Worm (Caenorhabditis elegans) whole organism, L4 larva: ENCODE measurements around the gene Y39A3A.2.
A peak's percentile ranks its signal among the peaks of the same experiment; 100 is the strongest.

Experiments used
- D1046.2 ChIP-seq: fragments of 200-800 bp; sonication (Bioruptor generic); IDR thresholded peaks from 2 replicates; pipeline ENCODE4 v1.3.6; 2022; ENCODE audit warnings: missing genetic modification characterization, missing compliant biosample characterization
- F26F4.8 ChIP-seq: fragments of 200-800 bp; sonication (Bioruptor generic); conservative IDR thresholded peaks from 2 replicates; pipeline ENCODE4 v1.3.6; 2022; ENCODE audit warnings: missing genetic modification characterization, missing compliant biosample characterization
- R02D3.7 ChIP-seq: fragments of 150-350 bp; sonication (generic microtip); optimal IDR thresholded peaks from 3 replicates; lab custom pipeline; 2014; ENCODE audit warnings: missing biosample characterization, missing genetic modification characterization
- T20F7.1 ChIP-seq: fragments of 200-800 bp; sonication (Bioruptor generic); optimal IDR thresholded peaks from 2 replicates; lab custom pipeline; 2018; ENCODE audit warnings: mild to moderate bottlenecking, missing genetic modification characterization, missing compliant biosample characterization
- T26A8.4 ChIP-seq: fragments of 200-800 bp; sonication (Bioruptor generic); IDR thresholded peaks from 2 replicates; pipeline ENCODE4 v1.3.6; 2022; ENCODE audit warnings: missing genetic modification characterization, missing compliant biosample characterization
- Y105C5A.15 ChIP-seq: fragments of 200-800 bp; sonication (Bioruptor generic); IDR thresholded peaks from 2 replicates; pipeline ENCODE4 v1.3.6; 2022; ENCODE audit warnings: missing genetic modification characterization, missing compliant biosample characterization
- Y75B8A.6 ChIP-seq: fragments of 200-800 bp; sonication (Bioruptor generic); IDR thresholded peaks from 2 replicates; pipeline ENCODE4 v1.3.6; 2022; ENCODE audit warnings: missing genetic modification reagents, missing genetic modification characterization, missing compliant biosample characterization
- ZK337.2 ChIP-seq: fragments of 200-800 bp; sonication (Bioruptor generic); IDR thresholded peaks from 2 replicates; pipeline ENCODE4 v1.3.6; 2022; ENCODE audit warnings: missing genetic modification reagents, missing genetic modification characterization, missing compliant biosample characterization
- arid-1 ChIP-seq: fragments of 200-800 bp; sonication (Bioruptor generic); conservative IDR thresholded peaks from 2 replicates; pipeline ENCODE4 v1.3.6; 2022; ENCODE audit warnings: missing genetic modification reagents, missing genetic modification characterization, missing compliant biosample characterization
- ceh-44 ChIP-seq: fragments of 200-800 bp; sonication (Bioruptor generic); IDR thresholded peaks from 2 replicates; pipeline ENCODE4 v1.3.6; 2022; ENCODE audit warnings: missing genetic modification reagents, missing genetic modification characterization, missing compliant biosample characterization
- ceh-82 ChIP-seq: sonication (generic microtip); optimal IDR thresholded peaks from 2 replicates; lab custom pipeline; 2017; ENCODE audit warnings: missing biosample characterization, missing genetic modification characterization
- ces-1 ChIP-seq: fragments of 150-350 bp; sonication (generic microtip); optimal IDR thresholded peaks from 4 replicates; lab custom pipeline; 2014; ENCODE audit warnings: missing biosample characterization, missing genetic modification reagents, missing genetic modification characterization
- cey-2 ChIP-seq: sonication (generic microtip); optimal IDR thresholded peaks from 3 replicates; lab custom pipeline; 2017; ENCODE audit warnings: missing genetic modification characterization, mild to moderate bottlenecking, missing compliant biosample characterization, antibody characterized with exemption, borderline replicate concordance; ENCODE audit not compliant: insufficient read depth
- ctbp-1 ChIP-seq: fragments of 200-800 bp; sonication (Bioruptor generic); IDR thresholded peaks from 2 replicates; pipeline ENCODE4 v1.3.6; 2022; ENCODE audit warnings: missing genetic modification reagents, missing genetic modification characterization, missing compliant biosample characterization
- daf-16 ChIP-seq, 3 experiments: sonication (generic microtip); optimal IDR thresholded peaks; 2 replicates each; lab custom pipeline; 2016 to 2017; ENCODE audit warnings: missing genetic modification characterization in 3 of 3, missing genetic modification reagents in 3 of 3, mild to moderate bottlenecking in 2 of 3, missing compliant biosample characterization in 2 of 3, missing biosample characterization in 1 of 3, moderate library complexity in 1 of 3
- daf-19 ChIP-seq: fragments of 200-800 bp; sonication (Bioruptor generic); conservative IDR thresholded peaks from 2 replicates; pipeline ENCODE4 v1.3.6; 2022; ENCODE audit warnings: missing genetic modification characterization, missing compliant biosample characterization
- daf-8 ChIP-seq: fragments of 200-800 bp; sonication (Bioruptor generic); IDR thresholded peaks from 2 replicates; pipeline ENCODE4 v1.3.6; 2022; ENCODE audit warnings: missing genetic modification characterization, missing compliant biosample characterization
- dmd-6 ChIP-seq: fragments of 200-800 bp; sonication (Bioruptor generic); IDR thresholded peaks from 2 replicates; pipeline ENCODE4 v1.3.6; 2022; ENCODE audit warnings: missing genetic modification reagents, missing genetic modification characterization, missing compliant biosample characterization
- dpl-1 ChIP-seq: fragments of 150-350 bp; optimal IDR thresholded peaks from 2 replicates; lab custom pipeline; 2014; ENCODE audit warnings: missing biosample characterization, missing genetic modification reagents, missing genetic modification characterization
- duxl-1 ChIP-seq: sonication (generic microtip); optimal IDR thresholded peaks from 2 replicates; lab custom pipeline; 2016; ENCODE audit warnings: mild to moderate bottlenecking, missing genetic modification characterization, moderate library complexity, missing compliant biosample characterization; ENCODE audit not compliant: poor library complexity
- egl-43 ChIP-seq: fragments of 200-800 bp; sonication (Bioruptor generic); IDR thresholded peaks from 2 replicates; pipeline ENCODE4 v1.3.6; 2022; ENCODE audit warnings: missing genetic modification reagents, missing genetic modification characterization, missing compliant biosample characterization
- hlh-30 ChIP-seq: sonication (generic microtip); optimal IDR thresholded peaks from 2 replicates; lab custom pipeline; 2017; ENCODE audit warnings: antibody characterized with exemption, mild to moderate bottlenecking, missing genetic modification characterization, missing compliant biosample characterization; ENCODE audit not compliant: insufficient read depth
- lim-7 ChIP-seq: fragments of 200-800 bp; sonication (Bioruptor generic); IDR thresholded peaks from 2 replicates; pipeline ENCODE4 v1.3.6; 2022; ENCODE audit warnings: missing genetic modification characterization, missing compliant biosample characterization
- lin-1 ChIP-seq: fragments of 200-800 bp; sonication (Bioruptor generic); IDR thresholded peaks from 2 replicates; pipeline ENCODE4 v1.3.6; 2022; ENCODE audit warnings: missing genetic modification reagents, missing genetic modification characterization, missing compliant biosample characterization
- lin-13 ChIP-seq: fragments of 150-350 bp; optimal IDR thresholded peaks from 2 replicates; lab custom pipeline; 2014; ENCODE audit warnings: missing biosample characterization, missing genetic modification reagents, missing genetic modification characterization
- lin-29 ChIP-seq: fragments of 200-800 bp; sonication (Bioruptor generic); IDR thresholded peaks from 2 replicates; pipeline ENCODE4 v1.3.6; 2022; ENCODE audit warnings: missing genetic modification reagents, missing genetic modification characterization, missing compliant biosample characterization
- madf-5 ChIP-seq, 2 experiments: fragments of 200-800 bp; sonication (Bioruptor generic); IDR thresholded peaks; 2 replicates each; pipeline ENCODE4 v1.3.6; 2022; ENCODE audit warnings: missing compliant biosample characterization in 2 of 2, missing genetic modification characterization in 2 of 2
- mep-1 ChIP-seq: fragments of 150-350 bp; sonication (generic microtip); optimal IDR thresholded peaks from 3 replicates; lab custom pipeline; 2014; ENCODE audit warnings: missing biosample characterization, missing genetic modification characterization
- mxl-2 ChIP-seq: fragments of 200-800 bp; sonication (Bioruptor generic); conservative IDR thresholded peaks from 2 replicates; pipeline ENCODE4 v1.3.6; 2022; ENCODE audit warnings: missing genetic modification reagents, missing genetic modification characterization, missing compliant biosample characterization
- pqm-1 ChIP-seq: sonication (generic microtip); optimal IDR thresholded peaks from 2 replicates; lab custom pipeline; 2017; ENCODE audit warnings: missing biosample characterization, missing genetic modification characterization
- rbr-2 ChIP-seq: sonication (generic microtip); optimal IDR thresholded peaks from 2 replicates; lab custom pipeline; 2016; ENCODE audit warnings: missing genotype, missing genetic modification characterization, missing compliant biosample characterization
- saeg-2 ChIP-seq: fragments of 200-800 bp; sonication (Bioruptor generic); IDR thresholded peaks from 2 replicates; pipeline ENCODE4 v1.3.6; 2022; ENCODE audit warnings: missing genetic modification reagents, missing genetic modification characterization, missing compliant biosample characterization
- snpc-1.2 ChIP-seq: fragments of 200-800 bp; sonication (Bioruptor generic); IDR thresholded peaks from 2 replicates; pipeline ENCODE4 v1.3.6; 2022; ENCODE audit warnings: missing genetic modification reagents, missing genetic modification characterization, missing compliant biosample characterization
- spr-1 ChIP-seq: sonication (generic microtip); optimal IDR thresholded peaks from 2 replicates; lab custom pipeline; 2016; ENCODE audit warnings: mild to moderate bottlenecking, missing genetic modification characterization, missing compliant biosample characterization
- tag-97 ChIP-seq: fragments of 200-800 bp; sonication (Bioruptor generic); IDR thresholded peaks from 2 replicates; pipeline ENCODE4 v1.3.6; 2022; ENCODE audit warnings: missing genetic modification characterization, missing compliant biosample characterization
- tra-1 ChIP-seq: fragments of 200-800 bp; sonication (Bioruptor generic); IDR thresholded peaks from 2 replicates; pipeline ENCODE4 v1.3.6; 2022; ENCODE audit warnings: missing genetic modification reagents, missing genetic modification characterization, missing compliant biosample characterization
- unc-130 ChIP-seq: sonication (generic microtip); optimal IDR thresholded peaks from 2 replicates; lab custom pipeline; 2016; ENCODE audit warnings: missing genetic modification reagents, missing genetic modification characterization, missing compliant biosample characterization
- unc-62 ChIP-seq, 3 experiments: fragments of 150-350 bp in 1 of 3; sonication (generic microtip); optimal IDR thresholded peaks in 2 of 3; peaks in 1 of 3; 1 replicate in 1 of 3; 2 replicates in 2 of 3; lab custom pipeline; 2014 to 2017; ENCODE audit warnings: missing biosample characterization in 3 of 3, missing genetic modification characterization in 3 of 3, missing genetic modification reagents in 3 of 3, missing genotype in 1 of 3
- vab-7 ChIP-seq: fragments of 200-800 bp; sonication (Bioruptor generic); IDR thresholded peaks from 2 replicates; pipeline ENCODE4 v1.3.6; 2022; ENCODE audit warnings: missing genetic modification reagents, missing genetic modification characterization, missing compliant biosample characterization
- zfp-3 ChIP-seq: fragments of 200-800 bp; sonication (Bioruptor generic); conservative IDR thresholded peaks from 2 replicates; pipeline ENCODE4 v1.3.6; 2022; ENCODE audit warnings: missing genetic modification reagents, missing genetic modification characterization, missing compliant biosample characterization

The Y39A3A.2 gene

ce11 chrIII:2030776-2031565 is 26.5 kb downstream of the Y39A3A.2 start (continued):
- TF ChIP-seq saeg-2 (no peak), duxl-1 (peak; percentile 62), ceh-82 (tag; lab: Kevin White, UChicago) (no peak), rbr-2 (peak; percentile 3), egl-43 (GFP tag; lab: Robert Waterston, UW) (peak; percentile 76; the same call in 1 of the 2 replicates), lim-7 (GFP tag; lab: Robert Waterston, UW) (peak; percentile 88), Y75B8A.6 (peak; percentile 58; the same call in 1 of the 2 replicates), arid-1 (GFP tag; lab: Robert Waterston, UW) (peak; percentile 46; the same call in 1 of the 2 replicates), lin-1 (GFP tag; lab: Robert Waterston, UW) (0 out of 2 replicates have a peak, but pooled peaks have one; percentile 45), F26F4.8 (GFP tag; lab: Robert Waterston, UW) (peak; percentile 91), madf-5 (GFP tag; IDR thresholded peaks at IDR 0.05; lab: Robert Waterston, UW) (peak; percentile 48 to 87; a peak in 2 of 4 replicates), zfp-3 (GFP tag; lab: Robert Waterston, UW) (0 out of 2 replicates have a peak, but pooled peaks have one; percentile 36), ceh-44 (GFP tag; lab: Robert Waterston, UW) (peak; percentile 56; the same call in 1 of the 2 replicates), ctbp-1 (GFP tag; lab: Robert Waterston, UW) (peak; percentile 42), tra-1 (GFP tag; lab: Robert Waterston, UW) (0 out of 2 replicates have a peak, but pooled peaks have one; percentile 36), daf-16 (GFP tag; optimal IDR thresholded peaks at IDR 0.05; lab: Kevin White, UChicago) (peak in 1 of 2 experiments; percentile 20), daf-16 (tag; optimal IDR thresholded peaks at IDR 0.05; lab: Kevin White, UChicago) (peak; percentile 3), lin-29 (GFP tag; lab: Robert Waterston, UW) (no peak), T20F7.1 (no peak), tag-97 (GFP tag; lab: Robert Waterston, UW) (no peak), daf-19 (GFP tag; lab: Robert Waterston, UW) (no peak), Y105C5A.15 (peak; percentile 80), lin-13 (peak; percentile 68), vab-7 (GFP tag; lab: Robert Waterston, UW) (peak; percentile 80), unc-130 (GFP tag; lab: Kevin White, UChicago) (peak; percentile 1), mep-1 (tag; lab: Kevin White, UChicago) (no peak), dmd-6 (GFP tag; lab: Robert Waterston, UW) (peak; percentile 31)

ce11 chrIII:2027517-2027916 is 30.0 kb downstream of the Y39A3A.2 start:
- TF ChIP-seq T26A8.4 (GFP tag; lab: Robert Waterston, UW) = no peak
- no peak for TF ChIP-seq daf-16 (GFP tag; optimal IDR thresholded peaks at IDR 0.05; lab: Kevin White, UChicago)
- TF ChIP-seq daf-16 (tag; optimal IDR thresholded peaks at IDR 0.05; lab: Kevin White, UChicago) = no peak
- peak in 1 of 2 experiments; percentile 63 for TF ChIP-seq unc-62 (GFP tag; optimal IDR thresholded peaks at IDR 0.05 in 1 of 2; lab: Kevin White, UChicago)
- no peak for TF ChIP-seq unc-62 (tag; optimal IDR thresholded peaks at IDR 0.05; lab: Kevin White, UChicago)
- TF ChIP-seq, all 104 proteins: peak for 1

- TF ChIP-seq egl-43 (GFP tag; lab: Robert Waterston, UW) (no peak), cey-2 (no peak), duxl-1 (no peak), ces-1 (GFP tag; lab: Kevin White, UChicago) (no peak), mxl-2 (GFP tag; lab: Robert Waterston, UW) (no peak), spr-1 (tag; lab: Kevin White, UChicago) (no peak), lim-7 (GFP tag; lab: Robert Waterston, UW) (no peak), dpl-1 (GFP tag; lab: Kevin White, UChicago) (no peak), R02D3.7 (tag; lab: Kevin White, UChicago) (no peak), dmd-6 (GFP tag; lab: Robert Waterston, UW) (no peak), ceh-44 (GFP tag; lab: Robert Waterston, UW) (no peak), D1046.2 (GFP tag; lab: Robert Waterston, UW) (no peak), daf-8 (GFP tag; lab: Robert Waterston, UW) (no peak), T26A8.4 (GFP tag; lab: Robert Waterston, UW) (no peak), pqm-1 (tag; lab: Kevin White, UChicago) (no peak), hlh-30 (tag; lab: Kevin White, UChicago) (no peak), snpc-1.2 (GFP tag; lab: Robert Waterston, UW) (no peak), ZK337.2 (no peak), tra-1 (GFP tag; lab: Robert Waterston, UW) (no peak), lin-13 (no peak)
Measured at ce11 chrIII:2021495-2021894, 36.0 kb downstream of the Y39A3A.2 start, which contains the start of gene ckr-2. Gene ckr-2 (minus strand): TSS chrIII:2021595.
